Fruit fly (Drosophila melanogaster): ENCODE results near the gene CG17271.

Gene CG17271

dm6 chr3R:20779969-20780368 lies 41.7 kb downstream of the CG17271 start:
- TF ChIP-seq rgr (GFP tag; optimal IDR thresholded peaks at IDR 0.05) (peak; percentile 42), Myc (optimal IDR thresholded peaks at IDR 0.05) (no peak), Jra (GFP tag; optimal IDR thresholded peaks at IDR 0.05) (peak; percentile 31), tai (GFP tag; optimal IDR thresholded peaks at IDR 0.05) (no peak), Mio (GFP tag; optimal IDR thresholded peaks at IDR 0.05) (no peak), usp (GFP tag; optimal IDR thresholded peaks at IDR 0.05) (no peak), Rel (GFP tag; optimal IDR thresholded peaks at IDR 0.05) (peak; percentile 53), Rel (tag; optimal IDR thresholded peaks at IDR 0.05) (peak; percentile 58), jim (GFP tag; optimal IDR thresholded peaks at IDR 0.05) (no peak), Sp1 (GFP tag; optimal IDR thresholded peaks at IDR 0.05) (peak; percentile 50), HLH106 (tag; optimal IDR thresholded peaks at IDR 0.05) (no peak), Hr78 (GFP tag; optimal IDR thresholded peaks at IDR 0.05) (no peak), ey (GFP tag; optimal IDR thresholded peaks at IDR 0.05) (peak; percentile 7), h (GFP tag; optimal IDR thresholded peaks at IDR 0.05) (peak; percentile 43), dmrt93B (GFP tag; optimal IDR thresholded peaks at IDR 0.05) (no peak), fru (GFP tag; optimal IDR thresholded peaks at IDR 0.05) (peak; percentile 59), brk (GFP tag; optimal IDR thresholded peaks at IDR 0.05) (no peak), OdsH (GFP tag; optimal IDR thresholded peaks at IDR 0.05) (no peak), CG9705 (GFP tag; optimal IDR thresholded peaks at IDR 0.05) (no peak), foxo (GFP tag; optimal IDR thresholded peaks at IDR 0.05) (peak in 1 of 2 experiments; percentile 6), dsf (GFP tag; optimal IDR thresholded peaks at IDR 0.05; ENCODE audit: borderline replicate concordance) (peak; percentile 17), Vsx2 (GFP tag; optimal IDR thresholded peaks at IDR 0.05; ENCODE audit: partially characterized antibody) (peak; percentile 33), Hr83 (GFP tag; optimal IDR thresholded peaks at IDR 0.05; ENCODE audit: poor library complexity, severe bottlenecking) (peak; percentile 44), Dfd (GFP tag; optimal IDR thresholded peaks at IDR 0.05) (no peak), woc (GFP tag; optimal IDR thresholded peaks at IDR 0.05) (peak; percentile 3), Hnf4 (GFP tag; optimal IDR thresholded peaks at IDR 0.05) (peak; percentile 3), CrebA (GFP tag; optimal IDR thresholded peaks at IDR 0.05; ENCODE audit: borderline replicate concordance) (peak; percentile 55), sage (GFP tag; optimal IDR thresholded peaks at IDR 0.05) (peak; percentile 21), CG32264 (GFP tag; optimal IDR thresholded peaks at IDR 0.05) (no peak), br (GFP tag; optimal IDR thresholded peaks at IDR 0.05) (peak; percentile 36), sv (GFP tag; optimal IDR thresholded peaks at IDR 0.05) (no peak), Abd-B (GFP tag; optimal IDR thresholded peaks at IDR 0.05) (no peak), GATAd (GFP tag; optimal IDR thresholded peaks at IDR 0.05) (no peak), psq (GFP tag; optimal IDR thresholded peaks at IDR 0.05) (peak; percentile 65), lola (GFP tag; optimal IDR thresholded peaks at IDR 0.05) (no peak), pan (optimal IDR thresholded peaks at IDR 0.05) (no peak), Dif (GFP tag; optimal IDR thresholded peaks at IDR 0.05; ENCODE audit: partially characterized antibody) (peak; percentile 70), dl (GFP tag; optimal IDR thresholded peaks at IDR 0.05; ENCODE audit: insufficient read depth in 1 of 2, partially characterized antibody in 2 of 2) (no peak), N (GFP tag; optimal IDR thresholded peaks at IDR 0.05) (no peak)

DNA sequence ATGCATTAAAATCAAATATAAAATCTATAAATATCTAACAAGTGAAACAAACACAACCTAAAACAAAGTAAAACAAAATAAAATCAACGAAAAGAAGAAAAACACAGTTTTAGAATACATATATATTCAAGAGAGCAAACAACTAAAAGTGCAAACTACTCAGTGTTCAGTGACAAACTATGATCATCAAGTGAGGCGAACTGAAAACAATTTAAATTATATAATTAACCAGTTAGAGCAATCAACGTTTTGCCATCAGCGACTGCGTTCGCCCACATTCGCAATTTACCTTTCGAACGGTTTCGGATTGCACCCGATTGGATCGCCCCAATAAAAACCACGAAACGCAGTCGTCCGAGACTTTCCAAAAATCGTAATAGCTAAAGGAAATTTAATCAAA lies 42.1 kb downstream of the CG17271 start:
- TF ChIP-seq Mio (GFP tag; optimal IDR thresholded peaks at IDR 0.05), result no peak
- no peak for TF ChIP-seq Myc (optimal IDR thresholded peaks at IDR 0.05)
- TF ChIP-seq rgr (GFP tag; optimal IDR thresholded peaks at IDR 0.05), result no peak
- TF ChIP-seq lola (GFP tag; optimal IDR thresholded peaks at IDR 0.05), result no peak
- no peak for TF ChIP-seq tai (GFP tag; optimal IDR thresholded peaks at IDR 0.05)
- TF ChIP-seq OdsH (GFP tag; optimal IDR thresholded peaks at IDR 0.05), result no peak
- TF ChIP-seq Hnf4 (GFP tag; optimal IDR thresholded peaks at IDR 0.05), result no peak
- TF ChIP-seq foxo (GFP tag; optimal IDR thresholded peaks at IDR 0.05), result no peak
- TF ChIP-seq sage (GFP tag; optimal IDR thresholded peaks at IDR 0.05), result no peak
- no peak for TF ChIP-seq Vsx2 (GFP tag; optimal IDR thresholded peaks at IDR 0.05; ENCODE audit: partially characterized antibody)
- no peak for TF ChIP-seq Hr83 (GFP tag; optimal IDR thresholded peaks at IDR 0.05; ENCODE audit: poor library complexity, severe bottlenecking)
- TF ChIP-seq woc (GFP tag; optimal IDR thresholded peaks at IDR 0.05), result no peak
- TF ChIP-seq br (GFP tag; optimal IDR thresholded peaks at IDR 0.05), result no peak
- no peak for TF ChIP-seq psq (GFP tag; optimal IDR thresholded peaks at IDR 0.05)
- TF ChIP-seq Rel (GFP tag; optimal IDR thresholded peaks at IDR 0.05), result no peak
- TF ChIP-seq Rel (tag; optimal IDR thresholded peaks at IDR 0.05), result no peak
- TF ChIP-seq brk (GFP tag; optimal IDR thresholded peaks at IDR 0.05), result no peak
- no peak for TF ChIP-seq dsf (GFP tag; optimal IDR thresholded peaks at IDR 0.05; ENCODE audit: borderline replicate concordance)
- TF ChIP-seq fru (GFP tag; optimal IDR thresholded peaks at IDR 0.05), result no peak
- no peak for TF ChIP-seq dl (GFP tag; optimal IDR thresholded peaks at IDR 0.05; ENCODE audit: insufficient read depth in 1 of 2, partially characterized antibody in 2 of 2)
- no peak for TF ChIP-seq Abd-B (GFP tag; optimal IDR thresholded peaks at IDR 0.05)

Measured in whole organism, wandering third instar larva.